Worm (Caenorhabditis elegans) whole organism, young adult: ENCODE results near the gene erl-1.

Source experiments
- K11D2.4 ChIP-seq: fragments of 200-800 bp; sonication (Bioruptor generic); IDR thresholded peaks from 2 replicates; pipeline ENCODE4 v1.3.6; 2022; ENCODE audit warnings: missing genetic modification reagents, missing genetic modification characterization, missing compliant biosample characterization
- T26A5.8 ChIP-seq: sonication (generic microtip); optimal IDR thresholded peaks from 2 replicates; lab custom pipeline; 2016; ENCODE audit warnings: missing genetic modification characterization, missing compliant biosample characterization
- atf-7 ChIP-seq: sonication (generic microtip); optimal IDR thresholded peaks from 2 replicates; lab custom pipeline; 2017; ENCODE audit warnings: mild to moderate bottlenecking, missing genetic modification characterization, missing compliant biosample characterization
- dpl-1 ChIP-seq: fragments of 150-350 bp; optimal IDR thresholded peaks from 2 replicates; lab custom pipeline; 2014; ENCODE audit warnings: missing biosample characterization, missing genetic modification reagents, missing genetic modification characterization
- efl-1 ChIP-seq: fragments of 150-350 bp; optimal IDR thresholded peaks from 2 replicates; lab custom pipeline; 2014; ENCODE audit warnings: missing biosample characterization, missing genetic modification reagents, missing genetic modification characterization
- egl-18 ChIP-seq: fragments of 200-800 bp; sonication (Bioruptor generic); IDR thresholded peaks from 2 replicates; pipeline ENCODE4 v1.3.6; 2022; ENCODE audit warnings: missing genetic modification reagents, missing genetic modification characterization, missing compliant biosample characterization
- let-607 ChIP-seq, 2 experiments: fragments of 200-800 bp in 1 of 2; sonication (Bioruptor generic) in 1 of 2; sonication (generic microtip) in 1 of 2; optimal IDR thresholded peaks; 2 replicates each; lab custom pipeline; 2016 to 2018; ENCODE audit warnings: mild to moderate bottlenecking in 2 of 2, missing compliant biosample characterization in 2 of 2, missing genetic modification characterization in 2 of 2, moderate library complexity in 2 of 2, missing genotype in 1 of 2
- lin-35 ChIP-seq, 3 experiments: fragments of 150-350 bp in 2 of 3; sonication (generic microtip) in 1 of 3; optimal IDR thresholded peaks; 2 replicates each; lab custom pipeline; 2014 to 2018; ENCODE audit warnings: missing biosample characterization in 3 of 3, missing genetic modification characterization in 3 of 3, missing genetic modification reagents in 3 of 3
- nhr-27 ChIP-seq: fragments of 200-800 bp; sonication (Bioruptor generic); optimal IDR thresholded peaks from 2 replicates; lab custom pipeline; 2018; ENCODE audit warnings: mild to moderate bottlenecking, missing genetic modification characterization, moderate library complexity, missing compliant biosample characterization
- pha-4 ChIP-seq: fragments of 150-350 bp; sonication (generic microtip); optimal IDR thresholded peaks from 2 replicates; lab custom pipeline; 2014; ENCODE audit warnings: missing biosample characterization, missing genetic modification reagents, missing genetic modification characterization
- sea-2 ChIP-seq: fragments of 200-800 bp; sonication (Bioruptor generic); IDR thresholded peaks from 2 replicates; pipeline ENCODE4 v1.3.6; 2022; ENCODE audit warnings: missing genetic modification characterization, missing compliant biosample characterization
- unc-62 ChIP-seq: fragments of 150-350 bp; optimal IDR thresholded peaks from 2 replicates; lab custom pipeline; 2014; ENCODE audit warnings: missing biosample characterization, missing genetic modification reagents, missing genetic modification characterization
- zim-3 ChIP-seq: sonication (generic microtip); optimal IDR thresholded peaks from 2 replicates; lab custom pipeline; 2017; ENCODE audit warnings: mild to moderate bottlenecking, missing genetic modification characterization, moderate library complexity, missing compliant biosample characterization

- TF ChIP-seq unc-62 (GFP tag; lab: Kevin White, UChicago): no peak
- no peak for TF ChIP-seq dpl-1
- TF ChIP-seq egl-18 (GFP tag; lab: Robert Waterston, UW): no peak
- no peak for TF ChIP-seq K11D2.4
- TF ChIP-seq sea-2 (GFP tag; lab: Robert Waterston, UW): no peak
- no peak for TF ChIP-seq atf-7 (tag; lab: Kevin White, UChicago)
- TF ChIP-seq nhr-27 (tag; lab: Kevin White, UChicago): no peak
- TF ChIP-seq zim-3 (tag; lab: Kevin White, UChicago): no peak
- TF ChIP-seq T26A5.8: no peak
- TF ChIP-seq pha-4 (tag; lab: Kevin White, UChicago): no peak
- no peak for TF ChIP-seq lin-35 (GFP tag; optimal IDR thresholded peaks at IDR 0.05; lab: Kevin White, UChicago)
- no peak for TF ChIP-seq efl-1 (GFP tag; lab: Kevin White, UChicago)
- TF ChIP-seq let-607 (tag; optimal IDR thresholded peaks at IDR 0.05; lab: Kevin White, UChicago): no peak
Measured at ce11 chrIV:12282873-12283272, 4.9 kb upstream of the erl-1 start, which contains the start of gene hpo-12.
